Worm (Caenorhabditis elegans) whole organism, L4 larva: ENCODE measurements around the gene dmsr-16.

Source experiments
- ama-1 ChIP-seq: fragments of 150-350 bp; optimal IDR thresholded peaks from 2 replicates; lab custom pipeline; 2014; ENCODE audit warnings: inconsistent platforms, mixed read lengths
- duxl-1 ChIP-seq: sonication (generic microtip); optimal IDR thresholded peaks from 2 replicates; lab custom pipeline; 2016; ENCODE audit warnings: mild to moderate bottlenecking, missing genetic modification characterization, moderate library complexity, missing compliant biosample characterization; ENCODE audit not compliant: poor library complexity
- nhr-11 ChIP-seq: fragments of 150-350 bp; optimal IDR thresholded peaks from 2 replicates; lab custom pipeline; 2014; ENCODE audit warnings: missing biosample characterization, missing genetic modification characterization
- nhr-25 ChIP-seq: sonication (generic microtip); optimal IDR thresholded peaks from 2 replicates; lab custom pipeline; 2017; ENCODE audit warnings: missing genetic modification characterization, mild to moderate bottlenecking, missing compliant biosample characterization, antibody characterized with exemption, moderate library complexity, borderline replicate concordance; ENCODE audit not compliant: insufficient read depth
- pha-4 ChIP-seq, 2 experiments: fragments of 150-350 bp in 1 of 2; fragments of 200-800 bp in 1 of 2; sonication (Bioruptor generic) in 1 of 2; IDR thresholded peaks in 1 of 2; optimal IDR thresholded peaks in 1 of 2; 2 replicates each; pipeline versions ENCODE4 v1.3.6 to Lab custom; 2014 to 2022; ENCODE audit warnings: missing genetic modification characterization in 2 of 2, missing genetic modification reagents in 2 of 2, missing biosample characterization in 1 of 2, missing compliant biosample characterization in 1 of 2
- saeg-2 ChIP-seq: fragments of 200-800 bp; sonication (Bioruptor generic); IDR thresholded peaks from 2 replicates; pipeline ENCODE4 v1.3.6; 2022; ENCODE audit warnings: missing genetic modification reagents, missing genetic modification characterization, missing compliant biosample characterization
- spr-1 ChIP-seq: sonication (generic microtip); optimal IDR thresholded peaks from 2 replicates; lab custom pipeline; 2016; ENCODE audit warnings: mild to moderate bottlenecking, missing genetic modification characterization, missing compliant biosample characterization
- ztf-11 ChIP-seq: fragments of 150-350 bp; optimal IDR thresholded peaks from 2 replicates; lab custom pipeline; 2014; ENCODE audit warnings: missing biosample characterization, missing genetic modification characterization

DNA sequence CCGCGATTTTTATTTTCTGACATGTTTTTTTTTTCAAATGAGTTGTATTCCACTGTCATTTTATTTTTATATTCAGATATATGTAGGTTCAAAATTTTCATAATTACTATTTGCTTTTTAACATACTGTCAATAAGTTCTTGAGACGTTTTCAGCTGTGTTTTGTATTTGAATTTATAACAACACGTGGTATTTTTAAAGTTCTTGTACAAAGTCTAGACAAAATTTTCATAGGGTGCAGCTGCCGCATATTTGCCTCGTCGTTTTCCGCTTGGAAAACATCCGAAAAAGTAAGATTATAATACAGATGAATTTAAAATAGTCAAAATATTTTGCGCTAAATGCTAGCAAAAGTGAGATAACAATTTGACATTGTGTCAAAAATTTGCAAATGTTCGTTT is 19.9 kb upstream of the dmsr-16 start, which contains the start of gene dmsr-15:
- no peak for TF ChIP-seq duxl-1
- TF ChIP-seq saeg-2 (GFP tag; lab: Robert Waterston, UW): no peak
- TF ChIP-seq pha-4 (GFP tag; IDR thresholded peaks at IDR 0.05; lab: Robert Waterston, UW): no peak
- TF ChIP-seq pha-4 (tag; optimal IDR thresholded peaks at IDR 0.05; lab: Kevin White, UChicago): no peak
- no peak for TF ChIP-seq nhr-25
- no peak for TF ChIP-seq spr-1
- no peak for TF ChIP-seq ztf-11
- TF ChIP-seq nhr-11 (tag; lab: Kevin White, UChicago): no peak
- TF ChIP-seq ama-1 (lab: Kevin White, UChicago): no peak
